Worm (Caenorhabditis elegans): ENCODE measurements around the gene F26F2.3.

The F26F2.3 gene

ce11 chrV:20544092-20544491 lies 22.3 kb downstream of the F26F2.3 start, which contains the start of gene slc-36.3 (continued):
- TF ChIP-seq T07F8.4 (tag; optimal IDR thresholded peaks at IDR 0.05), result no peak
- TF ChIP-seq madf-10 (tag; optimal IDR thresholded peaks at IDR 0.05), result no peak
- TF ChIP-seq ama-1 (optimal IDR thresholded peaks at IDR 0.05), result no peak
- no peak for TF ChIP-seq ama-1 (GFP tag; optimal IDR thresholded peaks at IDR 0.05)
- no peak for TF ChIP-seq nhr-179 (tag; optimal IDR thresholded peaks at IDR 0.05)
- no peak for TF ChIP-seq attf-5 (GFP tag; optimal IDR thresholded peaks at IDR 0.05)
- no peak for TF ChIP-seq hmg-20 (GFP tag; IDR thresholded peaks at IDR 0.05)
- TF ChIP-seq chd-7 (tag; optimal IDR thresholded peaks at IDR 0.05), result no peak

- TF ChIP-seq Y53G8AR.9 (GFP tag; conservative IDR thresholded peaks at IDR 0.05) (no peak), lir-1 (GFP tag; conservative IDR thresholded peaks at IDR 0.05) (no peak), B0336.3 (GFP tag; IDR thresholded peaks at IDR 0.05) (no peak), lag-1 (GFP tag; IDR thresholded peaks at IDR 0.05) (no peak), F39B2.1 (GFP tag; IDR thresholded peaks at IDR 0.05) (no peak), ztf-28 (GFP tag; IDR thresholded peaks at IDR 0.05) (no peak), hmg-1.2 (GFP tag; IDR thresholded peaks at IDR 0.05) (peak; percentile 85), dox-1 (GFP tag; IDR thresholded peaks at IDR 0.05) (no peak)
These were observed 27.3 kb downstream of the F26F2.3 start, which contains the start of gene Y38H6C.16 for ce11 chrV:20539055-20539454. TSS of gene Y38H6C.16 (minus strand) at chrV:20539347.

- TF ChIP-seq ztf-28 (GFP tag; IDR thresholded peaks at IDR 0.05), result no peak
- TF ChIP-seq mel-28 (tag; optimal IDR thresholded peaks at IDR 0.05; ENCODE audit: borderline replicate concordance), result no peak
- no peak for TF ChIP-seq F33H1.4 (GFP tag; IDR thresholded peaks at IDR 0.05)
These were observed 30.1 kb downstream of the F26F2.3 start, which contains the start of gene Y38H6C.15 for ce11 chrV:20536208-20536607. TSS of gene Y38H6C.15 (minus strand) at chrV:20536308.

ce11 chrV:20534072-20534471 lies 32.3 kb downstream of the F26F2.3 start, which contains the start of gene famh-161:
TSS of gene famh-161 (minus strand) at chrV:20534172.
- no peak for TF ChIP-seq Y53G8AR.9 (GFP tag; conservative IDR thresholded peaks at IDR 0.05)
- no peak for TF ChIP-seq madf-10 (tag; optimal IDR thresholded peaks at IDR 0.05)
- TF ChIP-seq madf-8 (GFP tag; conservative IDR thresholded peaks at IDR 0.05), result no peak
- no peak for TF ChIP-seq Y95B8A.8 (GFP tag; IDR thresholded peaks at IDR 0.05)
- TF ChIP-seq aptf-2 (GFP tag; conservative IDR thresholded peaks at IDR 0.05), result no peak
- no peak for TF ChIP-seq egl-18 (GFP tag; IDR thresholded peaks at IDR 0.05)
- no peak for TF ChIP-seq snpc-4 (GFP tag; optimal IDR thresholded peaks at IDR 0.05)
- TF ChIP-seq snpc-4 (tag; optimal IDR thresholded peaks at IDR 0.05), result no peak
- TF ChIP-seq cebp-1 (GFP tag; IDR thresholded peaks at IDR 0.05), result no peak
- no peak for TF ChIP-seq cebp-1 (tag; optimal IDR thresholded peaks at IDR 0.05)
- no peak for TF ChIP-seq bed-2 (GFP tag; IDR thresholded peaks at IDR 0.05)

- no peak for TF ChIP-seq ekl-4 (GFP tag; IDR thresholded peaks at IDR 0.05)
- no peak for TF ChIP-seq lin-40 (tag; optimal IDR thresholded peaks at IDR 0.05)
- no peak for TF ChIP-seq C06A6.2 (GFP tag; conservative IDR thresholded peaks at IDR 0.05)
- TF ChIP-seq fkh-3 (tag; optimal IDR thresholded peaks at IDR 0.05), result no peak
- TF ChIP-seq ceh-100 (GFP tag; IDR thresholded peaks at IDR 0.05), result no peak
- TF ChIP-seq him-1 (tag; optimal IDR thresholded peaks at IDR 0.05), result no peak
- TF ChIP-seq egl-18 (GFP tag; IDR thresholded peaks at IDR 0.05), result no peak
- TF ChIP-seq egl-44 (GFP tag; IDR thresholded peaks at IDR 0.05), result no peak
- no peak for TF ChIP-seq Y79H2A.3 (GFP tag; conservative IDR thresholded peaks at IDR 0.05)
- TF ChIP-seq let-607 (tag; optimal IDR thresholded peaks at IDR 0.05), result no peak
- no peak for TF ChIP-seq ztf-22 (GFP tag; optimal IDR thresholded peaks at IDR 0.05)
These were observed 38.9 kb downstream of the F26F2.3 start, which contains the start of gene Y38H6C.13 for ce11 chrV:20527493-20527892. TSS of gene Y38H6C.13 (plus strand) at chrV:20527793.
